Fruit fly (Drosophila melanogaster) whole organism, wandering third instar larva: ENCODE results near the gene Sfp26Ad.

Experiments used
- Abd-B ChIP-seq: fragments of >200 bp; optimal IDR thresholded peaks from 2 replicates; lab custom pipeline; 2017; ENCODE audit warnings: missing biosample characterization, missing genetic modification characterization
- Myc ChIP-seq: fragments of >200 bp; optimal IDR thresholded peaks from 2 replicates; lab custom pipeline; 2017
- br ChIP-seq: fragments of 200-800 bp; sonication (Bioruptor generic); optimal IDR thresholded peaks from 2 replicates; lab custom pipeline; 2016; ENCODE audit warnings: missing biosample characterization, missing genetic modification characterization
- brk ChIP-seq: fragments of 200-800 bp; sonication (Bioruptor generic); optimal IDR thresholded peaks from 2 replicates; lab custom pipeline; 2016; ENCODE audit warnings: missing biosample characterization, mild to moderate bottlenecking, missing genetic modification characterization
- dsf ChIP-seq: sonication (Bioruptor generic); optimal IDR thresholded peaks from 2 replicates; lab custom pipeline; 2016; ENCODE audit warnings: missing biosample characterization, missing genetic modification characterization, borderline replicate concordance
- lola ChIP-seq: fragments of >200 bp; optimal IDR thresholded peaks from 2 replicates; lab custom pipeline; 2017; ENCODE audit warnings: missing biosample characterization, missing genetic modification characterization
- tai ChIP-seq: sonication (Bioruptor generic); optimal IDR thresholded peaks from 2 replicates; lab custom pipeline; 2016; ENCODE audit warnings: missing biosample characterization, missing genetic modification characterization

- TF ChIP-seq Myc (lab: Kevin White, UChicago) (no peak), br (no peak), dsf (GFP tag; lab: Kevin White, UChicago) (no peak), lola (no peak), brk (GFP tag; lab: Kevin White, UChicago) (no peak), tai (GFP tag; lab: Kevin White, UChicago) (peak; percentile 45), Abd-B (GFP tag; lab: Kevin White, UChicago) (no peak)
These were observed 37.8 kb upstream of the Sfp26Ad start, which contains the start of gene chic for dm6 chr2L:5980862-5981432.
